Worm (Caenorhabditis elegans) whole organism, mixed stage, embryonic: Measurements from ENCODE around the gene ZK643.2.

ENCODE experiments used
- drap-1 ChIP-seq: fragments of 200-800 bp; sonication (Bioruptor generic); optimal IDR thresholded peaks from 3 replicates; lab custom pipeline; 2018; ENCODE audit warnings: mild to moderate bottlenecking, missing genetic modification characterization, missing compliant biosample characterization
- flh-1 ChIP-seq: fragments of 200-800 bp; sonication (Bioruptor generic); optimal IDR thresholded peaks from 2 replicates; lab custom pipeline; 2018; ENCODE audit warnings: mild to moderate bottlenecking, missing genetic modification characterization, moderate library complexity, missing compliant biosample characterization
- mep-1 ChIP-seq: fragments of 150-350 bp; optimal IDR thresholded peaks from 2 replicates; lab custom pipeline; 2017; ENCODE audit warnings: missing biosample characterization, missing genetic modification reagents, missing genetic modification characterization, inconsistent platforms
- nhr-12 ChIP-seq: fragments of 150-350 bp; optimal IDR thresholded peaks from 2 replicates; lab custom pipeline; 2014; ENCODE audit warnings: missing biosample characterization, missing genetic modification characterization
- snpc-4 ChIP-seq: fragments of 150-350 bp; optimal IDR thresholded peaks from 2 replicates; lab custom pipeline; 2014; ENCODE audit warnings: missing biosample characterization, missing genetic modification characterization
- unc-120 ChIP-seq: sonication (generic microtip); optimal IDR thresholded peaks from 2 replicates; lab custom pipeline; 2017; ENCODE audit warnings: missing genetic modification characterization, missing compliant biosample characterization; ENCODE audit not compliant: poor library complexity, severe bottlenecking

DNA sequence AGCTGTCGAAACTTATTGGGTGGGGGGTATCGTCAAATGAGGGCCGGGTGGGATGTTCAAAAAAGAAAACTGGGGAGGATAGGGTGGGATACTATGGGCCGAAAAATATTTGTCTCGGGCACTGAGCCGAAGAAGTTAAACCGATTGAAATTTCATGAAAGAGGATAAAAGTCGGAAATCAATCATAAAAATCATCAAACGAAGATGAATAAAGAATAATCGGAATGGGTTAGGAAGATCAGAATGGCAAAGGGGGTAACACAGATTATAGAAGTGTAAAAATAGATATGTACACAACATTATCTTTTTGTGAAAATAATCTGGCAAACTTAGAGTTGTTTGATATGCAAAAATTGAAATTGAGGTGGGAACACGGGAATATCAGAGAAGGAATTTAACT is 804 bp upstream of the ZK643.2 start:
- TF ChIP-seq nhr-12 (no peak), flh-1 (GFP tag; lab: Kevin White, UChicago) (no peak), unc-120 (tag; lab: Kevin White, UChicago) (no peak), snpc-4 (tag; lab: Kevin White, UChicago) (no peak), drap-1 (no peak), mep-1 (tag; lab: Kevin White, UChicago) (no peak)
